Worm (Caenorhabditis elegans) whole organism, mixed stage, embryonic: ENCODE data around the gene bus-1.

Experiments used
- M03D4.4 ChIP-seq: sonication (generic microtip); optimal IDR thresholded peaks from 2 replicates; lab custom pipeline; 2017; ENCODE audit warnings: mild to moderate bottlenecking, missing genetic modification characterization, missing compliant biosample characterization
- ces-1 ChIP-seq: fragments of 150-350 bp; optimal IDR thresholded peaks from 2 replicates; lab custom pipeline; 2014; ENCODE audit warnings: missing biosample characterization, missing genetic modification reagents, missing genetic modification characterization
- lin-32 ChIP-seq: fragments of 200-800 bp; sonication (Bioruptor generic); optimal IDR thresholded peaks from 2 replicates; lab custom pipeline; 2018; ENCODE audit warnings: mild to moderate bottlenecking, missing genetic modification characterization, missing compliant biosample characterization
- mep-1 ChIP-seq: fragments of 150-350 bp; optimal IDR thresholded peaks from 2 replicates; lab custom pipeline; 2017; ENCODE audit warnings: missing biosample characterization, missing genetic modification reagents, missing genetic modification characterization, inconsistent platforms
- nhr-12 ChIP-seq: fragments of 150-350 bp; optimal IDR thresholded peaks from 2 replicates; lab custom pipeline; 2014; ENCODE audit warnings: missing biosample characterization, missing genetic modification characterization
- nhr-28 ChIP-seq: fragments of 150-350 bp; optimal IDR thresholded peaks from 2 replicates; lab custom pipeline; 2014; ENCODE audit warnings: missing biosample characterization, missing genetic modification characterization
- pha-4 ChIP-seq: fragments of 150-350 bp; optimal IDR thresholded peaks from 2 replicates; lab custom pipeline; 2018; ENCODE audit warnings: missing biosample characterization, missing genetic modification reagents, missing genetic modification characterization
- snpc-4 ChIP-seq: fragments of 150-350 bp; optimal IDR thresholded peaks from 2 replicates; lab custom pipeline; 2014; ENCODE audit warnings: missing biosample characterization, missing genetic modification characterization
- unc-39 ChIP-seq: fragments of 150-350 bp; optimal IDR thresholded peaks from 2 replicates; lab custom pipeline; 2014; ENCODE audit warnings: missing biosample characterization, missing genetic modification characterization

DNA sequence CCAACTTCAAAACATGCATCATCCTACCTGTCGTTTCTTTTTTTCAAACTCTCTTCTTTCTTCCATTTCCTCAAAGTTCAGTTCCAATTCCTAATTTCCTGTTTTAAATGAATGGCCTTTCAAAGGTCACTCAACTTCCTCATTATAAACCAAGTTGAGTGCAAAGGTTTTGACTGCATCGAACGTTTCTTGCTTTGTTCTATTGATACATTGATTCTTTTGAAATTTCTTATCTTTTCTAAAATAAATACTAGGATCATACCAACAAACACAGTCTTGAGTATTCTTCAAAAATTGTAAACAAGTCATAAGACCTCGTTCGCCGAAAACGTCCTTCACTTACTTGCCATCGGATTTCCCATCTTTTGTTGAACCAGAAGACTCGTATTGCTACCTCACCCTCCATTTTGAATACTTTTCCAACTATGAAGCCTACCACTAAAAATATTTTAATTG, 34.4 kb downstream of the bus-1 start, which contains the start of gene F59E11.7:
- TF ChIP-seq nhr-28 (tag; lab: Kevin White, UChicago) (no peak), nhr-12 (tag; lab: Kevin White, UChicago) (no peak), ces-1 (GFP tag; lab: Kevin White, UChicago) (no peak), unc-39 (tag; lab: Kevin White, UChicago) (no peak), lin-32 (no peak), pha-4 (no peak), mep-1 (tag; lab: Kevin White, UChicago) (no peak), M03D4.4 (tag; lab: Kevin White, UChicago) (no peak), snpc-4 (no peak)
